Fruit fly (Drosophila melanogaster) whole organism, wandering third instar larva: Measurements from ENCODE around the gene Lsd-1.

ENCODE experiments used
- Abd-B ChIP-seq: fragments of >200 bp; optimal IDR thresholded peaks from 2 replicates; lab custom pipeline; 2017; ENCODE audit warnings: missing biosample characterization, missing genetic modification characterization
- CG32264 ChIP-seq: fragments of 200-800 bp; sonication (Bioruptor generic); optimal IDR thresholded peaks from 2 replicates; lab custom pipeline; 2016; ENCODE audit warnings: missing biosample characterization, missing genetic modification characterization
- CG9705 ChIP-seq: fragments of 200-800 bp; sonication (Bioruptor generic); optimal IDR thresholded peaks from 2 replicates; lab custom pipeline; 2018; ENCODE audit warnings: missing biosample characterization, mild to moderate bottlenecking, missing genetic modification characterization
- CrebA ChIP-seq: fragments of 200-800 bp; sonication (Bioruptor generic); optimal IDR thresholded peaks from 2 replicates; lab custom pipeline; 2016; ENCODE audit warnings: missing biosample characterization, mild to moderate bottlenecking, missing genetic modification characterization, borderline replicate concordance
- Dfd ChIP-seq: fragments of >200 bp; optimal IDR thresholded peaks from 2 replicates; lab custom pipeline; 2017; ENCODE audit warnings: missing biosample characterization, missing genetic modification characterization
- Dif ChIP-seq: fragments of 200-275, 200-300 bp; sonication (Bioruptor generic); optimal IDR thresholded peaks from 2 replicates; lab custom pipeline; 2018; ENCODE audit warnings: missing biosample characterization, missing genetic modification characterization; ENCODE audit not compliant: partially characterized antibody
- GATAd ChIP-seq: sonication (Bioruptor generic); optimal IDR thresholded peaks from 2 replicates; lab custom pipeline; 2016; ENCODE audit warnings: missing biosample characterization, missing genetic modification characterization
- HLH106 ChIP-seq: fragments of 200-800 bp; optimal IDR thresholded peaks from 3 replicates; lab custom pipeline; 2019; ENCODE audit warnings: missing biosample characterization, mild to moderate bottlenecking, missing genetic modification characterization, moderate library complexity
- Hnf4 ChIP-seq: fragments of 200-800 bp; sonication (Bioruptor generic); optimal IDR thresholded peaks from 2 replicates; lab custom pipeline; 2016; ENCODE audit warnings: missing biosample characterization, mild to moderate bottlenecking, missing genetic modification characterization
- Hr78 ChIP-seq: fragments of >200 bp; optimal IDR thresholded peaks from 2 replicates; lab custom pipeline; 2017; ENCODE audit warnings: missing biosample characterization, missing genetic modification characterization
- Hr83 ChIP-seq: fragments of 200-300 bp; sonication (Bioruptor generic); optimal IDR thresholded peaks from 2 replicates; lab custom pipeline; 2016; ENCODE audit warnings: missing biosample characterization, mild to moderate bottlenecking, missing genetic modification characterization, moderate library complexity; ENCODE audit not compliant: poor library complexity, severe bottlenecking
- Jra ChIP-seq: sonication (Bioruptor generic); optimal IDR thresholded peaks from 2 replicates; lab custom pipeline; 2016; ENCODE audit warnings: missing biosample characterization, missing genetic modification characterization
- Mio ChIP-seq: sonication (Bioruptor generic); optimal IDR thresholded peaks from 2 replicates; lab custom pipeline; 2016; ENCODE audit warnings: missing biosample characterization, missing genetic modification characterization
- Myc ChIP-seq: fragments of >200 bp; optimal IDR thresholded peaks from 2 replicates; lab custom pipeline; 2017
- N ChIP-seq: fragments of >200 bp; optimal IDR thresholded peaks from 2 replicates; lab custom pipeline; 2018; ENCODE audit warnings: missing biosample characterization, missing external identifiers, missing genetic modification characterization
- OdsH ChIP-seq: fragments of 200-800 bp; sonication (Bioruptor generic); optimal IDR thresholded peaks from 2 replicates; lab custom pipeline; 2016; ENCODE audit warnings: missing biosample characterization, mild to moderate bottlenecking, missing genetic modification characterization
- Rel ChIP-seq, 2 experiments: fragments of 200-800 bp; sonication (Bioruptor generic) in 1 of 2; optimal IDR thresholded peaks; 2 replicates in 1 of 2; 3 replicates in 1 of 2; lab custom pipeline; 2016 to 2019; ENCODE audit warnings: mild to moderate bottlenecking in 2 of 2, missing biosample characterization in 2 of 2, missing genetic modification characterization in 2 of 2, moderate library complexity in 1 of 2
- Sp1 ChIP-seq: fragments of 200-800 bp; sonication (Bioruptor generic); optimal IDR thresholded peaks from 3 replicates; lab custom pipeline; 2019; ENCODE audit warnings: missing biosample characterization, mild to moderate bottlenecking, missing genetic modification characterization, moderate library complexity
- br ChIP-seq: fragments of 200-800 bp; sonication (Bioruptor generic); optimal IDR thresholded peaks from 2 replicates; lab custom pipeline; 2016; ENCODE audit warnings: missing biosample characterization, missing genetic modification characterization
- brk ChIP-seq: fragments of 200-800 bp; sonication (Bioruptor generic); optimal IDR thresholded peaks from 2 replicates; lab custom pipeline; 2016; ENCODE audit warnings: missing biosample characterization, mild to moderate bottlenecking, missing genetic modification characterization
- dmrt93B ChIP-seq: fragments of 200-800 bp; sonication (Bioruptor generic); optimal IDR thresholded peaks from 2 replicates; lab custom pipeline; 2018; ENCODE audit warnings: missing biosample characterization, mild to moderate bottlenecking, missing genetic modification characterization
- dsf ChIP-seq: sonication (Bioruptor generic); optimal IDR thresholded peaks from 2 replicates; lab custom pipeline; 2016; ENCODE audit warnings: missing biosample characterization, missing genetic modification characterization, borderline replicate concordance
- ey ChIP-seq: fragments of 200-800 bp; sonication (Bioruptor generic); optimal IDR thresholded peaks from 2 replicates; lab custom pipeline; 2016; ENCODE audit warnings: missing biosample characterization, missing genetic modification characterization
- foxo ChIP-seq, 2 experiments: fragments of 200-800 bp; sonication (Bioruptor generic); optimal IDR thresholded peaks; 2 replicates in 1 of 2; 3 replicates in 1 of 2; lab custom pipeline; 2016 to 2017; ENCODE audit warnings: missing biosample characterization in 2 of 2, missing genetic modification characterization in 2 of 2
- fru ChIP-seq: fragments of 200-800 bp; sonication (Bioruptor generic); optimal IDR thresholded peaks from 3 replicates; lab custom pipeline; 2016; ENCODE audit warnings: missing biosample characterization, mild to moderate bottlenecking, missing genetic modification characterization
- h ChIP-seq: fragments of 200-800 bp; sonication (Bioruptor generic); optimal IDR thresholded peaks from 3 replicates; lab custom pipeline; 2016; ENCODE audit warnings: missing biosample characterization, mild to moderate bottlenecking, missing genetic modification characterization
- jim ChIP-seq: fragments of 175-275, 200-325 bp; sonication (Bioruptor generic); optimal IDR thresholded peaks from 2 replicates; lab custom pipeline; 2016; ENCODE audit warnings: missing biosample characterization, mild to moderate bottlenecking, missing genetic modification characterization
- lola ChIP-seq: fragments of >200 bp; optimal IDR thresholded peaks from 2 replicates; lab custom pipeline; 2017; ENCODE audit warnings: missing biosample characterization, missing genetic modification characterization
- pan ChIP-seq: fragments of >200 bp; optimal IDR thresholded peaks from 2 replicates; lab custom pipeline; 2017
- psq ChIP-seq: fragments of 200-800 bp; sonication (Bioruptor generic); optimal IDR thresholded peaks from 3 replicates; lab custom pipeline; 2017; ENCODE audit warnings: missing biosample characterization, mild to moderate bottlenecking, missing genetic modification characterization, moderate library complexity
- rgr ChIP-seq: fragments of 200-800 bp; sonication (Bioruptor generic); optimal IDR thresholded peaks from 3 replicates; lab custom pipeline; 2016; ENCODE audit warnings: missing biosample characterization, mild to moderate bottlenecking, missing genetic modification characterization
- sage ChIP-seq: fragments of 200-800 bp; sonication (Bioruptor generic); optimal IDR thresholded peaks from 2 replicates; lab custom pipeline; 2016; ENCODE audit warnings: missing biosample characterization, mild to moderate bottlenecking, missing genetic modification characterization
- sv ChIP-seq: fragments of 200-800 bp; sonication (Bioruptor generic); optimal IDR thresholded peaks from 3 replicates; lab custom pipeline; 2016; ENCODE audit warnings: missing biosample characterization, missing genetic modification characterization
- tai ChIP-seq: sonication (Bioruptor generic); optimal IDR thresholded peaks from 2 replicates; lab custom pipeline; 2016; ENCODE audit warnings: missing biosample characterization, missing genetic modification characterization
- usp ChIP-seq: fragments of >200 bp; optimal IDR thresholded peaks from 2 replicates; lab custom pipeline; 2017; ENCODE audit warnings: missing biosample characterization, missing genetic modification characterization
- woc ChIP-seq: sonication (Bioruptor generic); optimal IDR thresholded peaks from 2 replicates; lab custom pipeline; 2016; ENCODE audit warnings: missing biosample characterization, mild to moderate bottlenecking, missing genetic modification characterization

Gene Lsd-1

dm6 chr3R:23763622-23764273, at the start of gene Lsd-1:
Lsd-1 (plus strand) TSS chr3R:23763857.
- TF ChIP-seq N: no peak
- no peak for TF ChIP-seq pan (lab: Kevin White, UChicago)
- TF ChIP-seq usp: no peak
- TF ChIP-seq jim (GFP tag; lab: Kevin White, UChicago): no peak
- TF ChIP-seq CrebA (GFP tag; lab: Kevin White, UChicago): no peak
- TF ChIP-seq Sp1 (GFP tag; lab: Kevin White, UChicago): peak; percentile 76
- TF ChIP-seq foxo (GFP tag; optimal IDR thresholded peaks at IDR 0.05; lab: Kevin White, UChicago): peak in 1 of 2 experiments; percentile 11
- peak; percentile 31 for TF ChIP-seq h (GFP tag; lab: Kevin White, UChicago)
- TF ChIP-seq Hnf4 (GFP tag; lab: Kevin White, UChicago): peak; percentile 30
- TF ChIP-seq br (GFP tag; lab: Kevin White, UChicago): no peak
- no peak for TF ChIP-seq Abd-B (GFP tag; lab: Kevin White, UChicago)
- TF ChIP-seq dmrt93B (GFP tag; lab: Kevin White, UChicago): no peak
- TF ChIP-seq CG9705 (GFP tag; lab: Kevin White, UChicago): no peak
- no peak for TF ChIP-seq Hr78 (GFP tag; lab: Kevin White, UChicago)
- peak; percentile 37 for TF ChIP-seq rgr
- peak; percentile 62 for TF ChIP-seq HLH106
- TF ChIP-seq dsf: no peak
- TF ChIP-seq Rel (GFP tag; optimal IDR thresholded peaks at IDR 0.05; lab: Kevin White, UChicago): peak; percentile 23
- peak; percentile 85 for TF ChIP-seq Rel (tag; optimal IDR thresholded peaks at IDR 0.05; lab: Kevin White, UChicago)
- no peak for TF ChIP-seq ey (GFP tag; lab: Kevin White, UChicago)

- TF ChIP-seq br (GFP tag; lab: Kevin White, UChicago): peak; percentile 90
- TF ChIP-seq sage: peak; percentile 65
- peak; percentile 86 for TF ChIP-seq ey (GFP tag; lab: Kevin White, UChicago)
- no peak for TF ChIP-seq Dif (GFP tag; lab: Kevin White, UChicago)
- peak; percentile 76 for TF ChIP-seq psq (GFP tag; lab: Kevin White, UChicago)
- peak; percentile 65 for TF ChIP-seq woc (GFP tag; lab: Kevin White, UChicago)
- TF ChIP-seq Myc: no peak
- peak; percentile 45 for TF ChIP-seq sv
- TF ChIP-seq N: no peak
- peak; percentile 22 for TF ChIP-seq Rel (GFP tag; optimal IDR thresholded peaks at IDR 0.05; lab: Kevin White, UChicago)
- peak; percentile 21 for TF ChIP-seq Rel (tag; optimal IDR thresholded peaks at IDR 0.05; lab: Kevin White, UChicago)
- TF ChIP-seq lola (GFP tag; lab: Kevin White, UChicago): no peak
- peak; percentile 83 for TF ChIP-seq Jra (GFP tag; lab: Kevin White, UChicago)
- no peak for TF ChIP-seq Hr78 (GFP tag; lab: Kevin White, UChicago)
- peak; percentile 61 for TF ChIP-seq CG32264 (GFP tag; lab: Kevin White, UChicago)
- peak; percentile 74 for TF ChIP-seq CG9705 (GFP tag; lab: Kevin White, UChicago)
- peak; percentile 72 for TF ChIP-seq brk (GFP tag; lab: Kevin White, UChicago)
- peak; percentile 78 for TF ChIP-seq HLH106
- TF ChIP-seq OdsH: peak; percentile 88
- no peak for TF ChIP-seq GATAd (GFP tag; lab: Kevin White, UChicago)
- peak; percentile 91 for TF ChIP-seq Hnf4 (GFP tag; lab: Kevin White, UChicago)
- peak; percentile 87 for TF ChIP-seq rgr
- TF ChIP-seq tai (GFP tag; lab: Kevin White, UChicago): peak; percentile 76
- TF ChIP-seq dsf: peak; percentile 37
- peak; percentile 90 for TF ChIP-seq h (GFP tag; lab: Kevin White, UChicago)
- TF ChIP-seq CrebA (GFP tag; lab: Kevin White, UChicago): no peak
- TF ChIP-seq Sp1 (GFP tag; lab: Kevin White, UChicago): peak; percentile 86
- no peak for TF ChIP-seq usp
- TF ChIP-seq Mio (GFP tag; lab: Kevin White, UChicago): peak; percentile 10
- no peak for TF ChIP-seq jim (GFP tag; lab: Kevin White, UChicago)
- peak; percentile 55 to 88 for TF ChIP-seq foxo (GFP tag; optimal IDR thresholded peaks at IDR 0.05; lab: Kevin White, UChicago)
- peak; percentile 87 for TF ChIP-seq fru (GFP tag; lab: Kevin White, UChicago)
- TF ChIP-seq pan (lab: Kevin White, UChicago): no peak
- TF ChIP-seq Dfd: no peak
- no peak for TF ChIP-seq Hr83 (GFP tag; lab: Kevin White, UChicago)
- peak; percentile 75 for TF ChIP-seq dmrt93B (GFP tag; lab: Kevin White, UChicago)
- TF ChIP-seq Abd-B (GFP tag; lab: Kevin White, UChicago): no peak
These were observed 49.8 kb upstream of the Lsd-1 start for dm6 chr3R:23713901-23714300.
